Fruit fly (Drosophila melanogaster): ENCODE results near the gene CG11693.

The CG11693 gene

DNA sequence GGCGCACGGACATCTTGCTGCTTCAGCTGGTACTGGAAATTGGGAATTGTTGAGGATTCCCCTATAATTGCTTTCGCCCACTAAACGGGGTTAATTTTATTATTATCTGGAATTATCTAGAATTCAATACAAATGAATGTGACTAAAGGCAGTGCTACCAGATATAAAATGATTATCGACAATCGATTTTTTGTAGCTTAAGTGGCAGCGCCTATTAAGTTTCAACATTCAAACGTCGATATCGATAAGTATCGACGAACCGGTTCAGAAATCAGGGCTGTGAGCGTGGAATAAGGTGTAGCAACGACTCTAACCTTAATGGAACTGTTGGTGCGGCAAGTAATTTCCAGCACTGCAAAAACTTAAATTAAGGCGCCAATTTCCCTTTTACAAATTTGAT is 5.5 kb downstream of the CG11693 start, which contains the start of gene Sgt1 (continued):
- no peak for TF ChIP-seq CG31441 (GFP tag; IDR thresholded peaks at IDR 0.05)
- peak; percentile 4 to 15 for TF ChIP-seq chif (GFP tag; optimal IDR thresholded peaks at IDR 0.05)
- TF ChIP-seq CG4707 (GFP tag; optimal IDR thresholded peaks at IDR 0.05): no peak
- TF ChIP-seq Hmr (GFP tag; optimal IDR thresholded peaks at IDR 0.05): peak; percentile 77
- TF ChIP-seq otp (GFP tag; IDR thresholded peaks at IDR 0.05): no peak
- no peak for TF ChIP-seq cg (GFP tag; optimal IDR thresholded peaks at IDR 0.05)
- TF ChIP-seq fu2 (GFP tag; optimal IDR thresholded peaks at IDR 0.05): no peak
- TF ChIP-seq pfk (GFP tag; optimal IDR thresholded peaks at IDR 0.05): no peak
- no peak for TF ChIP-seq Hmx (GFP tag; optimal IDR thresholded peaks at IDR 0.05)
- TF ChIP-seq CG2129 (GFP tag; IDR thresholded peaks at IDR 0.05; ENCODE audit: partially characterized antibody): peak; percentile 33; the same call in 1 of the 2 replicates
- TF ChIP-seq BtbVII (GFP tag; optimal IDR thresholded peaks at IDR 0.05): no peak
- no peak for TF ChIP-seq CG10321 (GFP tag; IDR thresholded peaks at IDR 0.05)
- peak; percentile 84 for TF ChIP-seq CG1603 (tag; optimal IDR thresholded peaks at IDR 0.05)
- TF ChIP-seq CG1024 (GFP tag; IDR thresholded peaks at IDR 0.05): no peak
- TF ChIP-seq CG13894 (tag; optimal IDR thresholded peaks at IDR 0.05): no peak
- no peak for TF ChIP-seq CG11093 (GFP tag; IDR thresholded peaks at IDR 0.05)
- peak; percentile 45 for TF ChIP-seq CG30020 (tag; optimal IDR thresholded peaks at IDR 0.05)
- TF ChIP-seq CG2120 (GFP tag; optimal IDR thresholded peaks at IDR 0.05): peak; percentile 77
- TF ChIP-seq CG15514 (GFP tag; optimal IDR thresholded peaks at IDR 0.05): peak; percentile 99
- peak; percentile 34 for TF ChIP-seq Max (GFP tag; optimal IDR thresholded peaks at IDR 0.05)
- peak; percentile 44 for TF ChIP-seq CG12155 (GFP tag; optimal IDR thresholded peaks at IDR 0.05)
- TF ChIP-seq trem (tag; optimal IDR thresholded peaks at IDR 0.05): peak; percentile 93
- TF ChIP-seq chn (GFP tag; optimal IDR thresholded peaks at IDR 0.05): peak; percentile 43
- TF ChIP-seq CG13123 (GFP tag; optimal IDR thresholded peaks at IDR 0.05): no peak
- no peak for TF ChIP-seq CG4424 (GFP tag; optimal IDR thresholded peaks at IDR 0.05)
- peak; percentile 81 for TF ChIP-seq sna (GFP tag; IDR thresholded peaks at IDR 0.05; ENCODE audit: partially characterized antibody)
- TF ChIP-seq HLHmδ (GFP tag; optimal IDR thresholded peaks at IDR 0.05): no peak
- no peak for TF ChIP-seq Spps (tag; optimal IDR thresholded peaks at IDR 0.05)
- peak; percentile 73 for TF ChIP-seq exex (tag; optimal IDR thresholded peaks at IDR 0.05)
- no peak for TF ChIP-seq CG7357 (GFP tag; IDR thresholded peaks at IDR 0.05)
- no peak for TF ChIP-seq CG4820 (GFP tag; optimal IDR thresholded peaks at IDR 0.05)
- TF ChIP-seq nmo (GFP tag; optimal IDR thresholded peaks at IDR 0.05): peak; percentile 66
- no peak for TF ChIP-seq lbe (GFP tag; optimal IDR thresholded peaks at IDR 0.05)
- TF ChIP-seq Gug (GFP tag; IDR thresholded peaks at IDR 0.05): no peak
- no peak for TF ChIP-seq psq (GFP tag; optimal IDR thresholded peaks at IDR 0.05)
- TF ChIP-seq kay (GFP tag; optimal IDR thresholded peaks at IDR 0.05): no peak
- peak; percentile 34 for TF ChIP-seq Mad (GFP tag; optimal IDR thresholded peaks at IDR 0.05)
- TF ChIP-seq pum (GFP tag; optimal IDR thresholded peaks at IDR 0.05): peak; percentile 12
- peak; percentile 92 for TF ChIP-seq bbx (GFP tag; IDR thresholded peaks at IDR 0.05; ENCODE audit: partially characterized antibody)
- 0 out of 3 replicates have a peak, but pooled peaks have one; percentile 21 for TF ChIP-seq CG17361 (GFP tag; IDR thresholded peaks at IDR 0.05)
- TF ChIP-seq nom (GFP tag; optimal IDR thresholded peaks at IDR 0.05): no peak
- TF ChIP-seq CG30403 (GFP tag; optimal IDR thresholded peaks at IDR 0.05): peak; percentile 56
- no peak for TF ChIP-seq H15 (GFP tag; IDR thresholded peaks at IDR 0.05)
- no peak for TF ChIP-seq ap (GFP tag; IDR thresholded peaks at IDR 0.05)
- no peak for TF ChIP-seq CG6175 (GFP tag; IDR thresholded peaks at IDR 0.05)
- TF ChIP-seq Aef1 (GFP tag; IDR thresholded peaks at IDR 0.05): 0 out of 3 replicates have a peak, but pooled peaks have one; percentile 25
- TF ChIP-seq CG8924 (tag; optimal IDR thresholded peaks at IDR 0.05): peak; percentile 7
- TF ChIP-seq CG8478 (optimal IDR thresholded peaks at IDR 0.05): no peak
- TF ChIP-seq CG7987 (GFP tag; optimal IDR thresholded peaks at IDR 0.05): peak; percentile 39
- peak; percentile 47 for TF ChIP-seq sd (tag; optimal IDR thresholded peaks at IDR 0.05)
- peak; percentile 51 for TF ChIP-seq ERR (GFP tag; optimal IDR thresholded peaks at IDR 0.05)
- TF ChIP-seq lilli (GFP tag; optimal IDR thresholded peaks at IDR 0.05): peak; percentile 72

Data from whole organism, embryonic.